Worm (Caenorhabditis elegans): ENCODE measurements around the gene srh-240.
A peak's percentile ranks its signal among the peaks of the same experiment; 100 is the strongest.

srh-240 gene

ce11 chrV:2821618-2822272 lies 43.3 kb upstream of the srh-240 start, which contains the start of gene srh-36:
Gene srh-36 (minus strand): TSS chrV:2821668.
- no peak for TF ChIP-seq ceh-9 (tag; optimal IDR thresholded peaks at IDR 0.05)
- TF ChIP-seq nhr-11 (tag; optimal IDR thresholded peaks at IDR 0.05) = no peak
- no peak for TF ChIP-seq sea-2 (GFP tag; optimal IDR thresholded peaks at IDR 0.05)
- peak; percentile 46 for TF ChIP-seq nfya-1 (tag; optimal IDR thresholded peaks at IDR 0.05; ENCODE audit: insufficient read depth)
- no peak for TF ChIP-seq lin-15B (tag; optimal IDR thresholded peaks at IDR 0.05)

- TF ChIP-seq nhr-25 (tag; optimal IDR thresholded peaks at IDR 0.05) (no peak), nhr-28 (tag; optimal IDR thresholded peaks at IDR 0.05) (no peak), nhr-43 (tag; optimal IDR thresholded peaks at IDR 0.05; ENCODE audit: poor library complexity, severe bottlenecking) (no peak), mdl-1 (tag; optimal IDR thresholded peaks at IDR 0.05) (no peak), aly-2 (tag; optimal IDR thresholded peaks at IDR 0.05) (no peak), ceh-16 (tag; optimal IDR thresholded peaks at IDR 0.05) (no peak), daf-12 (tag; optimal IDR thresholded peaks at IDR 0.05) (no peak), fkh-10 (GFP tag; optimal IDR thresholded peaks at IDR 0.05) (no peak)
These were observed 39.0 kb upstream of the srh-240 start for ce11 chrV:2825978-2826377.

- TF ChIP-seq hmg-11 (tag; optimal IDR thresholded peaks at IDR 0.05) (peak; percentile 87), nhr-67 (tag; optimal IDR thresholded peaks at IDR 0.05) (no peak)
These were observed 38.2 kb upstream of the srh-240 start, which contains the start of gene T03D3.5 for ce11 chrV:2826815-2827214. Gene T03D3.5 (minus strand): TSS chrV:2826835.

- no peak for TF ChIP-seq pha-4 (tag; optimal IDR thresholded peaks at IDR 0.05)
- no peak for TF ChIP-seq lsy-12 (tag; optimal IDR thresholded peaks at IDR 0.05)
- TF ChIP-seq nhr-25 (tag; optimal IDR thresholded peaks at IDR 0.05) = no peak
- no peak for TF ChIP-seq ceh-16 (tag; optimal IDR thresholded peaks at IDR 0.05)
- no peak for TF ChIP-seq nfya-1 (tag; optimal IDR thresholded peaks at IDR 0.05; ENCODE audit: insufficient read depth)
- TF ChIP-seq nhr-23 (tag; optimal IDR thresholded peaks at IDR 0.05) = no peak
- no peak for TF ChIP-seq jun-1 (tag; optimal IDR thresholded peaks at IDR 0.05)
- no peak for TF ChIP-seq nhr-28 (tag; optimal IDR thresholded peaks at IDR 0.05)
- no peak for TF ChIP-seq lin-39 (tag; optimal IDR thresholded peaks at IDR 0.05)
- no peak for TF ChIP-seq fkh-2 (tag; optimal IDR thresholded peaks at IDR 0.05)
- no peak for TF ChIP-seq mml-1 (tag; optimal IDR thresholded peaks at IDR 0.05)
- TF ChIP-seq unc-39 (tag; optimal IDR thresholded peaks at IDR 0.05) = no peak
- no peak for TF ChIP-seq aly-2 (tag; optimal IDR thresholded peaks at IDR 0.05)
- TF ChIP-seq lin-15B (tag; optimal IDR thresholded peaks at IDR 0.05) = no peak
- TF ChIP-seq nhr-43 (tag; optimal IDR thresholded peaks at IDR 0.05; ENCODE audit: poor library complexity, severe bottlenecking) = no peak
- no peak for TF ChIP-seq ZK546.5 (tag; optimal IDR thresholded peaks at IDR 0.05)
These were observed 34.2 kb upstream of the srh-240 start, which contains the start of gene srw-2 for ce11 chrV:2830817-2831216. Gene srw-2 (plus strand): TSS chrV:2830878.

ce11 chrV:2832666-2833065 lies 32.3 kb upstream of the srh-240 start, which contains the start of gene srj-50:
Gene srj-50 (plus strand): TSS chrV:2832966.
- TF ChIP-seq mml-1 (tag; optimal IDR thresholded peaks at IDR 0.05) (no peak), eor-1 (tag; optimal IDR thresholded peaks at IDR 0.05) (no peak), elt-2 (tag; optimal IDR thresholded peaks at IDR 0.05) (no peak), fos-1 (tag; optimal IDR thresholded peaks at IDR 0.05) (no peak), nhr-77 (tag; optimal IDR thresholded peaks at IDR 0.05) (no peak), nhr-12 (tag; optimal IDR thresholded peaks at IDR 0.05) (no peak), ceh-82 (tag; optimal IDR thresholded peaks at IDR 0.05) (no peak), ama-1 (optimal IDR thresholded peaks at IDR 0.05) (no peak), nhr-237 (tag; optimal IDR thresholded peaks at IDR 0.05) (no peak), ceh-28 (tag; optimal IDR thresholded peaks at IDR 0.05) (no peak), zag-1 (tag; optimal IDR thresholded peaks at IDR 0.05) (no peak), hmg-11 (tag; optimal IDR thresholded peaks at IDR 0.05) (no peak), nhr-43 (tag; optimal IDR thresholded peaks at IDR 0.05; ENCODE audit: poor library complexity, severe bottlenecking) (no peak)

Data from whole organism, L3 larva.